Fruit fly (Drosophila melanogaster) whole organism, embryonic: Measurements from ENCODE around the gene cbt.

ENCODE experiments used
- Abd-B ChIP-seq: fragments of 200-800 bp; sonication (Bioruptor generic); optimal IDR thresholded peaks from 2 replicates; lab custom pipeline; 2018; ENCODE audit warnings: missing biosample characterization, mild to moderate bottlenecking, missing genetic modification characterization, moderate library complexity
- B-H2 ChIP-seq: fragments of 200-800 bp; sonication (Bioruptor generic); optimal IDR thresholded peaks from 2 replicates; lab custom pipeline; 2018; ENCODE audit warnings: missing biosample characterization, mild to moderate bottlenecking, missing genetic modification characterization
- CG1024 ChIP-seq: fragments of 200-800 bp; sonication (Bioruptor generic); IDR thresholded peaks from 2 replicates; pipeline ENCODE4 v1.3.6; 2022; ENCODE audit warnings: missing biosample characterization, missing genetic modification characterization
- CG10321 ChIP-seq: fragments of 200-800 bp; sonication (Bioruptor generic); IDR thresholded peaks from 2 replicates; pipeline ENCODE4 v1.3.6; 2022; ENCODE audit warnings: missing biosample characterization, missing genetic modification characterization
- CG12769 ChIP-seq: fragments of 200-800 bp; sonication (Bioruptor generic); optimal IDR thresholded peaks from 2 replicates; lab custom pipeline; 2019; ENCODE audit warnings: missing biosample characterization, mild to moderate bottlenecking, missing genetic modification characterization, moderate library complexity
- CG1529 ChIP-seq: fragments of 200-800 bp; sonication (Bioruptor generic); optimal IDR thresholded peaks from 3 replicates; lab custom pipeline; 2018; ENCODE audit warnings: missing biosample characterization, missing genetic modification characterization
- CG1602 ChIP-seq: fragments of 200-800 bp; sonication (Bioruptor generic); optimal IDR thresholded peaks from 3 replicates; lab custom pipeline; 2016; ENCODE audit warnings: missing biosample characterization, missing genetic modification characterization
- CG16863 ChIP-seq: fragments of 200-800 bp; sonication (Bioruptor generic); optimal IDR thresholded peaks from 3 replicates; lab custom pipeline; 2016; ENCODE audit warnings: missing biosample characterization, missing genetic modification characterization
- CG17361 ChIP-seq: fragments of 200-800 bp; sonication (Bioruptor generic); IDR thresholded peaks from 3 replicates; pipeline ENCODE4 v1.3.6; 2022; ENCODE audit warnings: missing biosample characterization, missing genetic modification characterization
- CG1832 ChIP-seq: fragments of 200-800 bp; sonication (Bioruptor generic); optimal IDR thresholded peaks from 2 replicates; lab custom pipeline; 2017; ENCODE audit warnings: missing biosample characterization, mild to moderate bottlenecking, missing genetic modification characterization, inconsistent platforms
- CG18764 ChIP-seq: fragments of 200-800 bp; sonication (Bioruptor generic); optimal IDR thresholded peaks from 3 replicates; lab custom pipeline; 2016; ENCODE audit warnings: missing biosample characterization, missing genetic modification characterization
- CG30431 ChIP-seq: fragments of 200-800 bp; sonication (Bioruptor generic); optimal IDR thresholded peaks from 2 replicates; lab custom pipeline; 2017; ENCODE audit warnings: missing biosample characterization, missing genetic modification characterization
- CG3281 ChIP-seq: fragments of 200-800 bp; sonication (Bioruptor generic); optimal IDR thresholded peaks from 3 replicates; lab custom pipeline; 2017; ENCODE audit warnings: missing biosample characterization, mild to moderate bottlenecking, missing genetic modification characterization
- CG43689 ChIP-seq: fragments of 200-800 bp; sonication (Bioruptor generic); IDR thresholded peaks from 2 replicates; pipeline ENCODE4 v1.3.6; 2022; ENCODE audit warnings: missing biosample characterization, missing genetic modification characterization
- CG4730 ChIP-seq: fragments of 200-800 bp; sonication (Bioruptor generic); IDR thresholded peaks from 2 replicates; pipeline ENCODE4 v1.3.6; 2022; ENCODE audit warnings: missing biosample characterization, missing genetic modification characterization
- CG6175 ChIP-seq: fragments of 200-800 bp; sonication (Bioruptor generic); IDR thresholded peaks from 3 replicates; pipeline ENCODE4 v1.3.6; 2022; ENCODE audit warnings: missing biosample characterization, missing genetic modification characterization
- CG7556 ChIP-seq: fragments of 200-800 bp; sonication (Bioruptor generic); optimal IDR thresholded peaks from 2 replicates; lab custom pipeline; 2017; ENCODE audit warnings: missing biosample characterization, mild to moderate bottlenecking, missing genetic modification characterization
- CG7786 ChIP-seq: fragments of 200-800 bp; sonication (Bioruptor generic); optimal IDR thresholded peaks from 2 replicates; lab custom pipeline; 2016; ENCODE audit warnings: missing biosample characterization, missing genetic modification characterization
- CG8089 ChIP-seq: fragments of 200-800 bp; sonication (Bioruptor generic); optimal IDR thresholded peaks from 3 replicates; lab custom pipeline; 2016; ENCODE audit warnings: missing biosample characterization, missing genetic modification characterization
- CG8290 ChIP-seq, 3 experiments: fragments of 200-800 bp; sonication (Bioruptor generic); optimal IDR thresholded peaks; 2 replicates each; lab custom pipeline; 2016 to 2019; ENCODE audit warnings: missing biosample characterization in 3 of 3, missing genetic modification characterization in 3 of 3, mild to moderate bottlenecking in 2 of 3, moderate library complexity in 1 of 3
- CoRest ChIP-seq: fragments of 200-800 bp; sonication (Bioruptor generic); optimal IDR thresholded peaks from 3 replicates; lab custom pipeline; 2018; ENCODE audit warnings: missing biosample characterization, mild to moderate bottlenecking, missing genetic modification characterization, moderate library complexity
- CrebB ChIP-seq: fragments of 200-800 bp; sonication (Bioruptor generic); optimal IDR thresholded peaks from 3 replicates; lab custom pipeline; 2018; ENCODE audit warnings: missing biosample characterization, mild to moderate bottlenecking, missing genetic modification characterization
- Dbx ChIP-seq: fragments of 200-800 bp; sonication (Bioruptor generic); IDR thresholded peaks from 3 replicates; pipeline ENCODE4 v1.3.6; 2022; ENCODE audit warnings: missing biosample characterization, missing genetic modification characterization
- Doc2 ChIP-seq: fragments of 200-800 bp; sonication (Bioruptor generic); IDR thresholded peaks from 2 replicates; pipeline ENCODE4 v1.3.6; 2022; ENCODE audit warnings: missing biosample characterization, missing genetic modification characterization
- Ets65A ChIP-seq: fragments of 200-800 bp; sonication (Bioruptor generic); peaks from one replicate; lab custom pipeline; 2016; ENCODE audit warnings: missing biosample characterization, missing genetic modification characterization
- HmgZ ChIP-seq: fragments of 200-800 bp; sonication (Bioruptor generic); optimal IDR thresholded peaks from 2 replicates; lab custom pipeline; 2018; ENCODE audit warnings: missing biosample characterization, mild to moderate bottlenecking, missing genetic modification characterization
- MESR4 ChIP-seq: fragments of 200-800 bp; sonication (Bioruptor generic); optimal IDR thresholded peaks from 2 replicates; lab custom pipeline; 2018; ENCODE audit warnings: missing biosample characterization, mild to moderate bottlenecking, missing genetic modification characterization, moderate library complexity
- Nf-YC ChIP-seq: fragments of 200-800 bp; optimal IDR thresholded peaks from 3 replicates; lab custom pipeline; 2019; ENCODE audit warnings: missing biosample characterization, mild to moderate bottlenecking, missing genetic modification characterization, moderate library complexity
- Poxn ChIP-seq: fragments of 200-800 bp; sonication (Bioruptor generic); IDR thresholded peaks from 2 replicates; pipeline ENCODE4 v1.3.6; 2022; ENCODE audit warnings: missing biosample characterization, missing genetic modification characterization
- Rfx ChIP-seq: fragments of 200-800 bp; sonication (Bioruptor generic); IDR thresholded peaks from 2 replicates; pipeline ENCODE4 v1.3.6; 2022; ENCODE audit warnings: missing biosample characterization, missing genetic modification characterization
- Tbp ChIP-seq: fragments of >200 bp; optimal IDR thresholded peaks from 2 replicates; lab custom pipeline; 2018; ENCODE audit warnings: missing biosample characterization, missing genetic modification characterization
- ab ChIP-seq: fragments of 200-800 bp; sonication (Bioruptor generic); optimal IDR thresholded peaks from 2 replicates; lab custom pipeline; 2016; ENCODE audit warnings: missing biosample characterization, missing genetic modification characterization
- corto ChIP-seq: fragments of 200-800 bp; sonication (Bioruptor generic); optimal IDR thresholded peaks from 2 replicates; lab custom pipeline; 2016; ENCODE audit warnings: missing biosample characterization, mild to moderate bottlenecking, missing genetic modification characterization, moderate library complexity
- dmrt99B ChIP-seq: fragments of 200-800 bp; sonication (Bioruptor generic); optimal IDR thresholded peaks from 2 replicates; lab custom pipeline; 2018; ENCODE audit warnings: missing biosample characterization, mild to moderate bottlenecking, missing genetic modification characterization, moderate library complexity
- ems ChIP-seq: fragments of 200-800 bp; sonication (Bioruptor generic); optimal IDR thresholded peaks from 3 replicates; lab custom pipeline; 2016; ENCODE audit warnings: missing biosample characterization, missing genetic modification characterization
- fu2 ChIP-seq: fragments of 200-800 bp; sonication (Bioruptor generic); optimal IDR thresholded peaks from 2 replicates; lab custom pipeline; 2016; ENCODE audit warnings: missing biosample characterization, missing genetic modification characterization
- grau ChIP-seq: fragments of 200-800 bp; optimal IDR thresholded peaks from 3 replicates; lab custom pipeline; 2019; ENCODE audit warnings: missing biosample characterization, mild to moderate bottlenecking, missing genetic modification characterization, moderate library complexity
- jing ChIP-seq: fragments of 200-800 bp; sonication (Bioruptor generic); optimal IDR thresholded peaks from 2 replicates; lab custom pipeline; 2018; ENCODE audit warnings: missing biosample characterization, mild to moderate bottlenecking, missing genetic modification characterization
- kay ChIP-seq: fragments of 200-800 bp; sonication (Bioruptor generic); optimal IDR thresholded peaks from 2 replicates; lab custom pipeline; 2016; ENCODE audit warnings: missing biosample characterization, missing genetic modification characterization
- kni ChIP-seq: fragments of 200-800 bp; sonication (Bioruptor generic); optimal IDR thresholded peaks from 3 replicates; lab custom pipeline; 2017; ENCODE audit warnings: mild to moderate bottlenecking, missing biosample characterization, missing genetic modification reagents, missing genetic modification characterization
- lbe ChIP-seq: fragments of 200-800 bp; sonication (Bioruptor generic); optimal IDR thresholded peaks from 2 replicates; lab custom pipeline; 2016; ENCODE audit warnings: missing biosample characterization, mild to moderate bottlenecking, missing genetic modification characterization
- nau ChIP-seq: fragments of 200-800 bp; sonication (Bioruptor generic); optimal IDR thresholded peaks from 3 replicates; lab custom pipeline; 2017; ENCODE audit warnings: missing biosample characterization, mild to moderate bottlenecking, missing genetic modification characterization, missing genetic modification reagents
- slbo ChIP-seq: fragments of 200-800 bp; sonication (Bioruptor generic); IDR thresholded peaks from 2 replicates; pipeline ENCODE4 v1.3.6; 2022; ENCODE audit warnings: missing biosample characterization, missing genetic modification characterization
- slou ChIP-seq: fragments of 200-800 bp; sonication (Bioruptor generic); optimal IDR thresholded peaks from 3 replicates; lab custom pipeline; 2016; ENCODE audit warnings: missing biosample characterization, missing genetic modification characterization
- ssp ChIP-seq: fragments of 200-800 bp; sonication (Bioruptor generic); IDR thresholded peaks from 2 replicates; pipeline ENCODE4 v1.3.6; 2022; ENCODE audit warnings: missing biosample characterization, missing genetic modification characterization
- tgo ChIP-seq: fragments of 200-800 bp; sonication (Bioruptor generic); IDR thresholded peaks from 3 replicates; pipeline ENCODE4 v1.3.6; 2022; ENCODE audit warnings: missing biosample characterization, missing genetic modification characterization
- toy ChIP-seq: fragments of 200-800 bp; sonication (Bioruptor generic); IDR thresholded peaks from 2 replicates; pipeline ENCODE4 v1.3.6; 2022; ENCODE audit warnings: missing biosample characterization, missing genetic modification characterization
- zen ChIP-seq: fragments of 200-800 bp; sonication (Bioruptor generic); optimal IDR thresholded peaks from 3 replicates; lab custom pipeline; 2018; ENCODE audit warnings: missing biosample characterization, mild to moderate bottlenecking, missing genetic modification characterization, moderate library complexity
- zf30C ChIP-seq: fragments of 200-800 bp; sonication (Bioruptor generic); optimal IDR thresholded peaks from 3 replicates; lab custom pipeline; 2018; ENCODE audit warnings: missing biosample characterization, mild to moderate bottlenecking, missing genetic modification characterization
- zfh2 ChIP-seq: fragments of 200-800 bp; sonication (Bioruptor generic); optimal IDR thresholded peaks from 2 replicates; lab custom pipeline; 2016; ENCODE audit warnings: missing biosample characterization, missing genetic modification characterization

The cbt gene

dm6 chr2L:441927-442691 is 37.4 kb downstream of the cbt start (continued):
- TF ChIP-seq dmrt99B (tag; lab: Kevin White, UChicago) (peak; percentile 92), CG6175 (peak; percentile 11; the same call in 1 of the 3 replicates), zfh2 (GFP tag; lab: Kevin White, UChicago) (no peak), zf30C (GFP tag; lab: Kevin White, UChicago) (peak; percentile 89), Poxn (GFP tag; lab: Robert Waterston, UW) (no peak), CG43689 (peak; percentile 28; the same call in 1 of the 2 replicates), CoRest (tag; lab: Kevin White, UChicago) (peak; percentile 76), Tbp (GFP tag; lab: Kevin White, UChicago) (no peak), CG7556 (GFP tag; lab: Kevin White, UChicago) (peak; percentile 75), CG12769 (tag; lab: Kevin White, UChicago) (peak; percentile 80), corto (GFP tag; lab: Kevin White, UChicago) (peak; percentile 92), Doc2 (GFP tag; lab: Robert Waterston, UW) (no peak), CG3281 (GFP tag; lab: Kevin White, UChicago) (no peak), CG17361 (GFP tag; lab: Robert Waterston, UW) (peak; percentile 84), CrebB (tag; lab: Kevin White, UChicago) (peak; percentile 42), nau (GFP tag; lab: Kevin White, UChicago) (no peak), ab (GFP tag; lab: Kevin White, UChicago) (peak; percentile 70), slou (GFP tag; lab: Kevin White, UChicago) (peak; percentile 2), CG1024 (GFP tag; lab: Robert Waterston, UW) (peak; percentile 84), CG8089 (GFP tag; lab: Kevin White, UChicago) (peak; percentile 86), CG1832 (GFP tag; lab: Kevin White, UChicago) (no peak), lbe (peak; percentile 92), B-H2 (GFP tag; lab: Kevin White, UChicago) (no peak), kay (GFP tag; lab: Kevin White, UChicago) (peak; percentile 59), CG4730 (GFP tag; lab: Robert Waterston, UW) (peak; percentile 58), Dbx (GFP tag; lab: Robert Waterston, UW) (no peak), Nf-YC (no peak), MESR4 (peak; percentile 24), Abd-B (GFP tag; lab: Kevin White, UChicago) (no peak), CG10321 (GFP tag; lab: Robert Waterston, UW) (no peak; the same call in 1 of the 2 replicates), toy (GFP tag; lab: Robert Waterston, UW) (no peak), ems (GFP tag; lab: Kevin White, UChicago) (peak; percentile 65), grau (tag; lab: Kevin White, UChicago) (peak; percentile 76), Rfx (GFP tag; lab: Robert Waterston, UW) (0 out of 2 replicates have a peak, but pooled peaks have one; percentile 24), zen (peak; percentile 82), CG16863 (peak; percentile 86), CG8290 (GFP tag; optimal IDR thresholded peaks at IDR 0.05; lab: Kevin White, UChicago) (peak; percentile 82), CG8290 (tag; optimal IDR thresholded peaks at IDR 0.05; lab: Kevin White, UChicago) (no peak), CG18764 (peak; percentile 66), HmgZ (tag; lab: Kevin White, UChicago) (peak; percentile 8), slbo (GFP tag; lab: Robert Waterston, UW) (peak; percentile 52; the same call in 1 of the 2 replicates), Ets65A (GFP tag; lab: Kevin White, UChicago) (peak; percentile 97), kni (GFP tag; lab: Kevin White, UChicago) (peak; percentile 10), jing (peak; percentile 80), fu2 (GFP tag; lab: Kevin White, UChicago) (peak; percentile 58), CG30431 (GFP tag; lab: Kevin White, UChicago) (peak; percentile 85), tgo (GFP tag; lab: Robert Waterston, UW) (peak; percentile 72), ssp (GFP tag; lab: Robert Waterston, UW) (peak; percentile 70), CG1529 (peak; percentile 81), CG7786 (GFP tag; lab: Kevin White, UChicago) (peak; percentile 80), CG1602 (peak; percentile 83)
